Worm (Caenorhabditis elegans) whole organism, young adult: ENCODE data around the gene tftc-3.

Source experiments
- B0336.3 ChIP-seq: fragments of 200-800 bp; sonication (Bioruptor generic); IDR thresholded peaks from 2 replicates; pipeline ENCODE4 v1.3.6; 2022; ENCODE audit warnings: missing genetic modification characterization, missing compliant biosample characterization
- C06A6.2 ChIP-seq: fragments of 200-800 bp; sonication (Bioruptor generic); conservative IDR thresholded peaks from 2 replicates; pipeline ENCODE4 v1.3.6; 2022; ENCODE audit warnings: missing genetic modification characterization, missing compliant biosample characterization
- F10E7.11 ChIP-seq: sonication (generic microtip); optimal IDR thresholded peaks from 2 replicates; lab custom pipeline; 2017; ENCODE audit warnings: mild to moderate bottlenecking, missing genetic modification characterization, moderate library complexity, missing compliant biosample characterization
- F37B4.10 ChIP-seq: fragments of 200-800 bp; sonication (Bioruptor generic); IDR thresholded peaks from 2 replicates; pipeline ENCODE4 v1.3.6; 2022; ENCODE audit warnings: missing genetic modification characterization, missing compliant biosample characterization
- F39B2.1 ChIP-seq: fragments of 200-800 bp; sonication (Bioruptor generic); IDR thresholded peaks from 2 replicates; pipeline ENCODE4 v1.3.6; 2022; ENCODE audit warnings: missing genetic modification reagents, missing genetic modification characterization, missing compliant biosample characterization
- F55B11.4 ChIP-seq: sonication (generic microtip); optimal IDR thresholded peaks from 2 replicates; lab custom pipeline; 2016; ENCODE audit warnings: missing compliant biosample characterization, missing genetic modification characterization, borderline replicate concordance; ENCODE audit not compliant: insufficient read depth
- F57A8.1 ChIP-seq: fragments of 200-800 bp; sonication (Bioruptor generic); optimal IDR thresholded peaks from 2 replicates; lab custom pipeline; 2018; ENCODE audit warnings: mild to moderate bottlenecking, missing genetic modification characterization, moderate library complexity, missing compliant biosample characterization
- F57C9.4 ChIP-seq: sonication (generic microtip); optimal IDR thresholded peaks from 2 replicates; lab custom pipeline; 2017; ENCODE audit warnings: mild to moderate bottlenecking, missing genetic modification characterization, missing compliant biosample characterization
- K11D2.4 ChIP-seq: fragments of 200-800 bp; sonication (Bioruptor generic); IDR thresholded peaks from 2 replicates; pipeline ENCODE4 v1.3.6; 2022; ENCODE audit warnings: missing genetic modification reagents, missing genetic modification characterization, missing compliant biosample characterization
- T07F8.4 ChIP-seq: sonication (generic microtip); optimal IDR thresholded peaks from 2 replicates; lab custom pipeline; 2016; ENCODE audit warnings: mild to moderate bottlenecking, missing genetic modification characterization, moderate library complexity, missing compliant biosample characterization
- Y53F4B.3 ChIP-seq: fragments of 200-800 bp; sonication (Bioruptor generic); IDR thresholded peaks from 2 replicates; pipeline ENCODE4 v1.3.6; 2022; ENCODE audit warnings: missing genetic modification reagents, missing genetic modification characterization, missing compliant biosample characterization
- Y53G8AR.9 ChIP-seq: fragments of 200-800 bp; sonication (Bioruptor generic); conservative IDR thresholded peaks from 2 replicates; pipeline ENCODE4 v1.3.6; 2022; ENCODE audit warnings: missing genetic modification reagents, missing genetic modification characterization, missing compliant biosample characterization
- atf-7 ChIP-seq: sonication (generic microtip); optimal IDR thresholded peaks from 2 replicates; lab custom pipeline; 2017; ENCODE audit warnings: mild to moderate bottlenecking, missing genetic modification characterization, missing compliant biosample characterization
- attf-3 ChIP-seq: fragments of 200-800 bp; sonication (Bioruptor generic); conservative IDR thresholded peaks from 2 replicates; pipeline ENCODE4 v1.3.6; 2022; ENCODE audit warnings: missing genetic modification reagents, missing genetic modification characterization, missing compliant biosample characterization
- cebp-1 ChIP-seq, 2 experiments: fragments of 200-800 bp in 1 of 2; sonication (Bioruptor generic) in 1 of 2; sonication (generic microtip) in 1 of 2; IDR thresholded peaks in 1 of 2; optimal IDR thresholded peaks in 1 of 2; 2 replicates each; pipeline versions ENCODE4 v1.3.6 to Lab custom; 2017 to 2022; ENCODE audit warnings: missing compliant biosample characterization in 2 of 2, missing genetic modification characterization in 2 of 2, mild to moderate bottlenecking in 1 of 2, missing genetic modification reagents in 1 of 2, moderate library complexity in 1 of 2
- ceh-58 ChIP-seq: fragments of 200-800 bp; sonication (Bioruptor generic); IDR thresholded peaks from 2 replicates; pipeline ENCODE4 v1.3.6; 2022; ENCODE audit warnings: missing genetic modification characterization, missing compliant biosample characterization
- chd-7 ChIP-seq: sonication (generic microtip); optimal IDR thresholded peaks from 2 replicates; lab custom pipeline; 2016; ENCODE audit warnings: mild to moderate bottlenecking, missing genetic modification characterization, moderate library complexity, missing compliant biosample characterization
- die-1 ChIP-seq: sonication (generic microtip); optimal IDR thresholded peaks from 2 replicates; lab custom pipeline; 2016; ENCODE audit warnings: missing genotype, mild to moderate bottlenecking, missing genetic modification characterization, missing compliant biosample characterization
- dpff-1 ChIP-seq: sonication (generic microtip); optimal IDR thresholded peaks from 2 replicates; lab custom pipeline; 2017; ENCODE audit warnings: mild to moderate bottlenecking, missing genetic modification characterization, missing compliant biosample characterization
- egl-44 ChIP-seq: fragments of 200-800 bp; sonication (Bioruptor generic); IDR thresholded peaks from 2 replicates; pipeline ENCODE4 v1.3.6; 2022; ENCODE audit warnings: missing genetic modification reagents, missing genetic modification characterization, missing compliant biosample characterization
- ekl-4 ChIP-seq: fragments of 200-800 bp; sonication (Bioruptor generic); IDR thresholded peaks from 2 replicates; pipeline ENCODE4 v1.3.6; 2022; ENCODE audit warnings: missing genetic modification reagents, missing genetic modification characterization, missing compliant biosample characterization
- hmg-20 ChIP-seq: fragments of 200-800 bp; sonication (Bioruptor generic); IDR thresholded peaks from 2 replicates; pipeline ENCODE4 v1.3.6; 2022; ENCODE audit warnings: missing genetic modification reagents, missing genetic modification characterization, missing compliant biosample characterization
- hrde-1 ChIP-seq: sonication (generic microtip); optimal IDR thresholded peaks from 2 replicates; lab custom pipeline; 2016; ENCODE audit warnings: missing genetic modification characterization, mild to moderate bottlenecking, missing compliant biosample characterization, moderate library complexity, missing genotype, missing genetic modification reagents, borderline replicate concordance
- lag-1 ChIP-seq: fragments of 200-800 bp; sonication (Bioruptor generic); IDR thresholded peaks from 2 replicates; pipeline ENCODE4 v1.3.6; 2022; ENCODE audit warnings: missing genetic modification reagents, missing genetic modification characterization, missing compliant biosample characterization
- let-526 ChIP-seq: fragments of 200-800 bp; sonication (Bioruptor generic); IDR thresholded peaks from 2 replicates; pipeline ENCODE4 v1.3.6; 2022; ENCODE audit warnings: missing genetic modification reagents, missing genetic modification characterization, missing compliant biosample characterization
- lin-35 ChIP-seq, 3 experiments: fragments of 150-350 bp in 2 of 3; sonication (generic microtip) in 1 of 3; optimal IDR thresholded peaks; 2 replicates each; lab custom pipeline; 2014 to 2018; ENCODE audit warnings: missing biosample characterization in 3 of 3, missing genetic modification characterization in 3 of 3, missing genetic modification reagents in 3 of 3
- lin-54 ChIP-seq: fragments of 200-800 bp; sonication (Bioruptor generic); optimal IDR thresholded peaks from 2 replicates; lab custom pipeline; 2018; ENCODE audit warnings: mild to moderate bottlenecking, missing genetic modification characterization, missing compliant biosample characterization
- madf-6 ChIP-seq: fragments of 200-800 bp; sonication (Bioruptor generic); IDR thresholded peaks from 2 replicates; pipeline ENCODE4 v1.3.6; 2022; ENCODE audit warnings: missing genetic modification reagents, missing genetic modification characterization, missing compliant biosample characterization
- mcd-1 ChIP-seq: fragments of 200-800 bp; sonication (Bioruptor generic); IDR thresholded peaks from 2 replicates; pipeline ENCODE4 v1.3.6; 2022; ENCODE audit warnings: missing genetic modification reagents, missing genetic modification characterization, missing compliant biosample characterization
- mel-28 ChIP-seq: sonication (generic microtip); optimal IDR thresholded peaks from 2 replicates; lab custom pipeline; 2016; ENCODE audit warnings: borderline replicate concordance, mild to moderate bottlenecking, missing genetic modification characterization, missing compliant biosample characterization
- mes-4 ChIP-seq: sonication (generic microtip); optimal IDR thresholded peaks from 2 replicates; lab custom pipeline; 2016; ENCODE audit warnings: missing genotype, missing genetic modification characterization, missing compliant biosample characterization
- nhr-80 ChIP-seq: sonication (generic microtip); optimal IDR thresholded peaks from 2 replicates; lab custom pipeline; 2016; ENCODE audit warnings: missing genetic modification characterization, missing compliant biosample characterization
- pha-4 ChIP-seq: fragments of 150-350 bp; sonication (generic microtip); optimal IDR thresholded peaks from 2 replicates; lab custom pipeline; 2014; ENCODE audit warnings: missing biosample characterization, missing genetic modification reagents, missing genetic modification characterization
- sea-2 ChIP-seq: fragments of 200-800 bp; sonication (Bioruptor generic); IDR thresholded peaks from 2 replicates; pipeline ENCODE4 v1.3.6; 2022; ENCODE audit warnings: missing genetic modification characterization, missing compliant biosample characterization
- tbp1 ChIP-seq: fragments of 200-800 bp; sonication (Bioruptor generic); optimal IDR thresholded peaks from 2 replicates; lab custom pipeline; 2018; ENCODE audit warnings: mild to moderate bottlenecking, missing genetic modification characterization, missing compliant biosample characterization
- tlf-1 ChIP-seq: fragments of 200-800 bp; sonication (Bioruptor generic); optimal IDR thresholded peaks from 2 replicates; lab custom pipeline; 2018; ENCODE audit warnings: mild to moderate bottlenecking, missing genetic modification characterization, missing compliant biosample characterization
- unc-62 ChIP-seq: fragments of 150-350 bp; optimal IDR thresholded peaks from 2 replicates; lab custom pipeline; 2014; ENCODE audit warnings: missing biosample characterization, missing genetic modification reagents, missing genetic modification characterization
- xnd-1 ChIP-seq: sonication (generic microtip); optimal IDR thresholded peaks from 2 replicates; lab custom pipeline; 2016; ENCODE audit warnings: missing genotype, missing genetic modification reagents, missing genetic modification characterization, missing compliant biosample characterization
- zim-3 ChIP-seq: sonication (generic microtip); optimal IDR thresholded peaks from 2 replicates; lab custom pipeline; 2017; ENCODE audit warnings: mild to moderate bottlenecking, missing genetic modification characterization, moderate library complexity, missing compliant biosample characterization
- ztf-18 ChIP-seq: sonication (generic microtip); optimal IDR thresholded peaks from 2 replicates; lab custom pipeline; 2016; ENCODE audit warnings: missing genotype, mild to moderate bottlenecking, missing genetic modification characterization, missing compliant biosample characterization
- ztf-22 ChIP-seq: fragments of 200-800 bp; sonication (Bioruptor generic); optimal IDR thresholded peaks from 2 replicates; lab custom pipeline; 2018; ENCODE audit warnings: mild to moderate bottlenecking, missing genetic modification characterization, moderate library complexity, missing compliant biosample characterization
- ztf-6 ChIP-seq: fragments of 200-800 bp; sonication (Bioruptor generic); IDR thresholded peaks from 2 replicates; pipeline ENCODE4 v1.3.6; 2022; ENCODE audit warnings: missing genetic modification reagents, missing genetic modification characterization, missing compliant biosample characterization

The tftc-3 gene

ce11 chrV:10212027-10212426 is 1.9 kb upstream of the tftc-3 start, which contains the start of gene zhit-3:
zhit-3 (minus strand) TSS chrV:10212127.
- no peak for TF ChIP-seq C06A6.2
- TF ChIP-seq dpff-1 (tag; lab: Kevin White, UChicago): no peak
- TF ChIP-seq lag-1: no peak

ce11 chrV:10206502-10206901 is 3.6 kb downstream of the tftc-3 start, which contains the start of gene rpc-25:
rpc-25 (minus strand) TSS chrV:10206602.
- TF ChIP-seq ekl-4 (GFP tag; lab: Robert Waterston, UW): no peak
- TF ChIP-seq mel-28 (tag; lab: Kevin White, UChicago): no peak
- TF ChIP-seq madf-6 (GFP tag; lab: Robert Waterston, UW): 0 out of 2 replicates have a peak, but pooled peaks have one; percentile 24
- no peak for TF ChIP-seq mes-4 (tag; lab: Kevin White, UChicago)
- TF ChIP-seq let-526 (GFP tag; lab: Robert Waterston, UW): no peak
- no peak for TF ChIP-seq die-1
- TF ChIP-seq T07F8.4 (tag; lab: Kevin White, UChicago): no peak
- no peak for TF ChIP-seq ztf-6 (GFP tag; lab: Robert Waterston, UW)
- TF ChIP-seq egl-44 (GFP tag; lab: Robert Waterston, UW): no peak
- TF ChIP-seq tbp1 (GFP tag; lab: Kevin White, UChicago): no peak
- no peak for TF ChIP-seq F37B4.10
- TF ChIP-seq ztf-18 (tag; lab: Kevin White, UChicago): no peak
- TF ChIP-seq hrde-1 (tag; lab: Kevin White, UChicago): peak; percentile 19
- no peak for TF ChIP-seq atf-7 (tag; lab: Kevin White, UChicago)
- TF ChIP-seq, all 124 proteins: peak for 2

DNA sequence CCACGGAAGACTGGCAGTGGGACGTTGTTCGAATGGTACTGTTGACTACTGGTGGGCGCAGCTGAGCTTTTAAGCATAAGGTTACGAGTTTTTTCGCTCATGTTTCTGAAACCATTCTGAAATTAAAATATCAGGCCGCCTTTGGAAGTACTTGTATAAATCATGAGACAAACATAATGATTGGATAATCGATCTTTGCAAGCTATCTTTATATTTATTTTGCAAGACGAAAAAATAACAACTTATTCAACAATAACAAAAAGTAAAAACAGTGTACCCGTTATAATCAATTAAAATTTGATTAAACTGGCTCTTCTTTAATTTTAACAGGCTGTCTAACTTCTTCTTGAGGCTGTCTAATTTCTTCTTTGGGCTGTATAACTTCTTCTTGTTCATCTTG is 4.7 kb downstream of the tftc-3 start, which contains the start of gene ZK856.16:
ZK856.16 (minus strand) TSS at position 101 of the 400 bp plus-strand sequence.
- TF ChIP-seq zim-3 (no peak), unc-62 (GFP tag; lab: Kevin White, UChicago) (no peak), pha-4 (no peak), mes-4 (tag; lab: Kevin White, UChicago) (no peak), K11D2.4 (no peak), tlf-1 (GFP tag; lab: Kevin White, UChicago) (no peak), Y53F4B.3 (GFP tag; lab: Robert Waterston, UW) (no peak), ztf-22 (GFP tag; lab: Kevin White, UChicago) (no peak), ekl-4 (GFP tag; lab: Robert Waterston, UW) (no peak), chd-7 (no peak), F39B2.1 (GFP tag; lab: Robert Waterston, UW) (no peak)

ce11 chrV:10204863-10205338 is 5.2 kb downstream of the tftc-3 start, which contains the start of the genes ZK856.19 and ZK856.11:
ZK856.19 (minus strand) TSS chrV:10204913.
ZK856.11 (minus strand) TSS chrV:10204938.
- TF ChIP-seq F10E7.11 (tag; lab: Kevin White, UChicago) (no peak), ceh-58 (no peak), Y53G8AR.9 (0 out of 2 replicates have a peak, but pooled peaks have one; percentile 65), B0336.3 (GFP tag; lab: Robert Waterston, UW) (0 out of 2 replicates have a peak, but pooled peaks have one; percentile 49), lin-35 (GFP tag; optimal IDR thresholded peaks at IDR 0.05; lab: Kevin White, UChicago) (peak in 1 of 3 experiments; percentile 55), mcd-1 (GFP tag; lab: Robert Waterston, UW) (peak; percentile 39; the same call in 1 of the 2 replicates), attf-3 (GFP tag; lab: Robert Waterston, UW) (no peak), sea-2 (GFP tag; lab: Robert Waterston, UW) (no peak), F57C9.4 (tag; lab: Kevin White, UChicago) (no peak), hrde-1 (tag; lab: Kevin White, UChicago) (peak; percentile 0), lin-54 (peak; percentile 58), F39B2.1 (GFP tag; lab: Robert Waterston, UW) (no peak), dpff-1 (tag; lab: Kevin White, UChicago) (no peak), xnd-1 (tag; lab: Kevin White, UChicago) (no peak), zim-3 (no peak), cebp-1 (GFP tag; IDR thresholded peaks at IDR 0.05; lab: Robert Waterston, UW) (no peak), cebp-1 (tag; optimal IDR thresholded peaks at IDR 0.05; lab: Kevin White, UChicago) (peak; percentile 54), nhr-80 (tag; lab: Kevin White, UChicago) (peak; percentile 11), F57A8.1 (GFP tag; lab: Kevin White, UChicago) (no peak), F55B11.4 (no peak), hmg-20 (no peak), K11D2.4 (no peak)
